Worm (Caenorhabditis elegans) whole organism, early embryonic: ENCODE measurements around the gene srbc-24.

ENCODE experiments used
- B0310.2 ChIP-seq: sonication (generic microtip); optimal IDR thresholded peaks from 2 replicates; lab custom pipeline; 2016; ENCODE audit warnings: mild to moderate bottlenecking, missing genetic modification characterization, missing compliant biosample characterization
- ama-1 ChIP-seq: fragments of 150-350 bp; optimal IDR thresholded peaks from 2 replicates; lab custom pipeline; 2014
- ceh-13 ChIP-seq: fragments of 200-800 bp; sonication (Bioruptor generic); optimal IDR thresholded peaks from 2 replicates; lab custom pipeline; 2018; ENCODE audit warnings: mild to moderate bottlenecking, missing genetic modification characterization, missing compliant biosample characterization
- ets-7 ChIP-seq: sonication (generic microtip); optimal IDR thresholded peaks from 2 replicates; lab custom pipeline; 2016; ENCODE audit warnings: missing genotype, missing genetic modification characterization, missing compliant biosample characterization
- flt-1 ChIP-seq: fragments of 200-800 bp; sonication (Bioruptor generic); IDR thresholded peaks from 2 replicates; pipeline ENCODE4 v1.3.6; 2022; ENCODE audit warnings: missing genetic modification characterization, missing compliant biosample characterization
- hmbx-1 ChIP-seq: sonication (generic microtip); optimal IDR thresholded peaks from 2 replicates; lab custom pipeline; 2016; ENCODE audit warnings: mild to moderate bottlenecking, missing genetic modification characterization, missing compliant biosample characterization
- hmg-4 ChIP-seq: fragments of 200-800 bp; sonication (Bioruptor generic); optimal IDR thresholded peaks from 2 replicates; lab custom pipeline; 2018; ENCODE audit warnings: mild to moderate bottlenecking, missing genetic modification characterization, missing compliant biosample characterization
- pes-1 ChIP-seq: fragments of 200-800 bp; sonication (Bioruptor generic); IDR thresholded peaks from 2 replicates; pipeline ENCODE4 v1.3.6; 2022; ENCODE audit warnings: missing genetic modification reagents, missing genetic modification characterization, missing compliant biosample characterization
- scrt-1 ChIP-seq: fragments of 200-800 bp; sonication (Bioruptor generic); IDR thresholded peaks from 2 replicates; pipeline ENCODE4 v1.3.6; 2022; ENCODE audit warnings: missing genetic modification characterization, missing compliant biosample characterization
- tbx-11 ChIP-seq: fragments of 200-800 bp; sonication (Bioruptor generic); IDR thresholded peaks from 2 replicates; pipeline ENCODE4 v1.3.6; 2022; ENCODE audit warnings: missing genetic modification characterization, missing compliant biosample characterization
- tbx-37 ChIP-seq: fragments of 200-800 bp; sonication (Bioruptor generic); conservative IDR thresholded peaks from 2 replicates; pipeline ENCODE4 v1.3.6; 2022; ENCODE audit warnings: missing genetic modification reagents, missing genetic modification characterization, missing compliant biosample characterization

DNA sequence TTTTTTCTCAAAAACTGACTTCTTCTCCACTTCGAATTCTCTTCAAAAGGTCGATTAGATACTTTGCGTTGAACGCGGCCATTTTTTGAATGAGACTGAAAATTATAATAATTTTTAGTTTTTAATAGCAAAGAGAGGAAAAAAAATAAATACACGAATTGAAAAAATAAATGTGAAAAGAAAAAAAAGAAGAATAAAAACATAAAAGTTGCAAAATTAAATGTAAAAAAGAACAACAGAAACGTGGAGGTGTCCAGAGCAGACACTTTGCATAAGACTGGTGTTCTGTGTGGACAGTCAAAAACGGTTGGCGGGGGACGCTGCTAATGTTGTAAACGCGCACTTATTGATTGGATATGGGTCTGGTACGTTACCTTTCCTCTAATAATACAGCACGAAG, 7.8 kb downstream of the srbc-24 start, which contains the start of gene C45H4.14:
- TF ChIP-seq hmg-4 (no peak), pes-1 (GFP tag; lab: Robert Waterston, UW) (no peak), ceh-13 (GFP tag; lab: Kevin White, UChicago) (no peak), ets-7 (tag; lab: Kevin White, UChicago) (no peak), flt-1 (no peak), tbx-37 (no peak), B0310.2 (tag; lab: Kevin White, UChicago) (no peak), ama-1 (lab: Kevin White, UChicago) (no peak), hmbx-1 (tag; lab: Kevin White, UChicago) (no peak), scrt-1 (no peak), tbx-11 (no peak)
